Worm (Caenorhabditis elegans) whole organism, L4 larva: ENCODE data around the gene eif-2Balpha.

Source experiments
- F10B5.3 ChIP-seq: sonication (generic microtip); optimal IDR thresholded peaks from 2 replicates; lab custom pipeline; 2016; ENCODE audit warnings: mild to moderate bottlenecking, missing genetic modification characterization, missing compliant biosample characterization
- F44E2.7 ChIP-seq: fragments of 200-800 bp; sonication (Bioruptor generic); IDR thresholded peaks from 2 replicates; pipeline ENCODE4 v2.1.2; 2022; ENCODE audit warnings: missing genetic modification characterization, missing compliant biosample characterization
- Y48G9A.11 ChIP-seq: fragments of 200-800 bp; sonication (Bioruptor generic); IDR thresholded peaks from 2 replicates; pipeline ENCODE4 v1.3.6; 2022; ENCODE audit warnings: missing genetic modification reagents, missing genetic modification characterization, missing compliant biosample characterization
- ZK337.2 ChIP-seq: fragments of 200-800 bp; sonication (Bioruptor generic); IDR thresholded peaks from 2 replicates; pipeline ENCODE4 v1.3.6; 2022; ENCODE audit warnings: missing genetic modification reagents, missing genetic modification characterization, missing compliant biosample characterization
- arid-1 ChIP-seq: fragments of 200-800 bp; sonication (Bioruptor generic); conservative IDR thresholded peaks from 2 replicates; pipeline ENCODE4 v1.3.6; 2022; ENCODE audit warnings: missing genetic modification reagents, missing genetic modification characterization, missing compliant biosample characterization
- ceh-20 ChIP-seq: fragments of 200-800 bp; sonication (Bioruptor generic); IDR thresholded peaks from 2 replicates; pipeline ENCODE4 v1.3.6; 2022; ENCODE audit warnings: missing genetic modification reagents, missing genetic modification characterization, missing compliant biosample characterization
- ceh-62 ChIP-seq: sonication (generic microtip); optimal IDR thresholded peaks from 2 replicates; lab custom pipeline; 2017; ENCODE audit warnings: missing biosample characterization, missing genetic modification characterization
- ces-1 ChIP-seq: fragments of 150-350 bp; sonication (generic microtip); optimal IDR thresholded peaks from 4 replicates; lab custom pipeline; 2014; ENCODE audit warnings: missing biosample characterization, missing genetic modification reagents, missing genetic modification characterization
- cey-2 ChIP-seq: sonication (generic microtip); optimal IDR thresholded peaks from 3 replicates; lab custom pipeline; 2017; ENCODE audit warnings: missing genetic modification characterization, mild to moderate bottlenecking, missing compliant biosample characterization, antibody characterized with exemption, borderline replicate concordance; ENCODE audit not compliant: insufficient read depth
- daf-16 ChIP-seq, 3 experiments: sonication (generic microtip); optimal IDR thresholded peaks; 2 replicates each; lab custom pipeline; 2016 to 2017; ENCODE audit warnings: missing genetic modification characterization in 3 of 3, missing genetic modification reagents in 3 of 3, mild to moderate bottlenecking in 2 of 3, missing compliant biosample characterization in 2 of 3, missing biosample characterization in 1 of 3, moderate library complexity in 1 of 3
- dmd-6 ChIP-seq: fragments of 200-800 bp; sonication (Bioruptor generic); IDR thresholded peaks from 2 replicates; pipeline ENCODE4 v1.3.6; 2022; ENCODE audit warnings: missing genetic modification reagents, missing genetic modification characterization, missing compliant biosample characterization
- dpl-1 ChIP-seq: fragments of 150-350 bp; optimal IDR thresholded peaks from 2 replicates; lab custom pipeline; 2014; ENCODE audit warnings: missing biosample characterization, missing genetic modification reagents, missing genetic modification characterization
- duxl-1 ChIP-seq: sonication (generic microtip); optimal IDR thresholded peaks from 2 replicates; lab custom pipeline; 2016; ENCODE audit warnings: mild to moderate bottlenecking, missing genetic modification characterization, moderate library complexity, missing compliant biosample characterization; ENCODE audit not compliant: poor library complexity
- dve-1 ChIP-seq: sonication (generic microtip); optimal IDR thresholded peaks from 2 replicates; lab custom pipeline; 2017; ENCODE audit warnings: antibody characterized with exemption, mild to moderate bottlenecking, missing genetic modification characterization, missing compliant biosample characterization; ENCODE audit not compliant: insufficient read depth
- fkh-10 ChIP-seq: fragments of 150-350 bp; optimal IDR thresholded peaks from 2 replicates; lab custom pipeline; 2014; ENCODE audit warnings: missing biosample characterization, missing genetic modification reagents, missing genetic modification characterization
- fos-1 ChIP-seq: fragments of 150-350 bp; optimal IDR thresholded peaks from 2 replicates; lab custom pipeline; 2014; ENCODE audit warnings: missing biosample characterization, missing genetic modification characterization
- gei-8 ChIP-seq: fragments of 200-800 bp; sonication (Bioruptor generic); optimal IDR thresholded peaks from 2 replicates; lab custom pipeline; 2018; ENCODE audit warnings: mild to moderate bottlenecking, missing genetic modification characterization, missing compliant biosample characterization
- hif-1 ChIP-seq, 2 experiments: sonication (generic microtip); optimal IDR thresholded peaks; 2 replicates each; lab custom pipeline; 2016 to 2017; ENCODE audit warnings: missing compliant biosample characterization in 2 of 2, missing genetic modification characterization in 2 of 2, missing genetic modification reagents in 2 of 2, missing genotype in 2 of 2, mild to moderate bottlenecking in 1 of 2
- hlh-11 ChIP-seq: fragments of 200-800 bp; sonication (Bioruptor generic); optimal IDR thresholded peaks from 2 replicates; lab custom pipeline; 2018; ENCODE audit warnings: mild to moderate bottlenecking, missing genetic modification characterization, missing compliant biosample characterization
- hlh-30 ChIP-seq: sonication (generic microtip); optimal IDR thresholded peaks from 2 replicates; lab custom pipeline; 2017; ENCODE audit warnings: antibody characterized with exemption, mild to moderate bottlenecking, missing genetic modification characterization, missing compliant biosample characterization; ENCODE audit not compliant: insufficient read depth
- lim-7 ChIP-seq: fragments of 200-800 bp; sonication (Bioruptor generic); IDR thresholded peaks from 2 replicates; pipeline ENCODE4 v1.3.6; 2022; ENCODE audit warnings: missing genetic modification characterization, missing compliant biosample characterization
- lin-15B ChIP-seq: fragments of 150-350 bp; sonication (generic microtip); optimal IDR thresholded peaks from 3 replicates; lab custom pipeline; 2014; ENCODE audit warnings: missing biosample characterization, missing genetic modification characterization
- lin-38 ChIP-seq: fragments of 200-800 bp; sonication (Bioruptor generic); IDR thresholded peaks from 2 replicates; pipeline ENCODE4 v1.3.6; 2022; ENCODE audit warnings: missing genetic modification reagents, missing genetic modification characterization, missing compliant biosample characterization
- lin-39 ChIP-seq: fragments of 150-350 bp; optimal IDR thresholded peaks from 2 replicates; lab custom pipeline; 2014; ENCODE audit warnings: missing biosample characterization, missing genetic modification reagents, missing genetic modification characterization
- lir-3 ChIP-seq: sonication (generic microtip); optimal IDR thresholded peaks from 2 replicates; lab custom pipeline; 2016; ENCODE audit warnings: mild to moderate bottlenecking, missing genetic modification characterization, missing compliant biosample characterization
- lsy-2 ChIP-seq, 2 experiments: fragments of 150-350 bp in 1 of 2; sonication (generic microtip) in 1 of 2; optimal IDR thresholded peaks; 2 replicates each; lab custom pipeline; 2014 to 2017; ENCODE audit warnings: missing biosample characterization in 2 of 2, missing genetic modification characterization in 2 of 2
- mdt-29 ChIP-seq: fragments of 200-800 bp; sonication (Bioruptor generic); IDR thresholded peaks from 2 replicates; pipeline ENCODE4 v1.3.6; 2022; ENCODE audit warnings: missing genetic modification reagents, missing genetic modification characterization, missing compliant biosample characterization
- mep-1 ChIP-seq: fragments of 150-350 bp; sonication (generic microtip); optimal IDR thresholded peaks from 3 replicates; lab custom pipeline; 2014; ENCODE audit warnings: missing biosample characterization, missing genetic modification characterization
- mes-2 ChIP-seq: sonication (generic microtip); optimal IDR thresholded peaks from 2 replicates; lab custom pipeline; 2016; ENCODE audit warnings: missing genotype, mild to moderate bottlenecking, missing genetic modification characterization, missing compliant biosample characterization; ENCODE audit not compliant: poor library complexity, severe bottlenecking
- nhr-10 ChIP-seq: fragments of 150-350 bp; optimal IDR thresholded peaks from 2 replicates; lab custom pipeline; 2014; ENCODE audit warnings: missing biosample characterization, missing genetic modification characterization
- nhr-102 ChIP-seq: sonication (generic microtip); optimal IDR thresholded peaks from 2 replicates; lab custom pipeline; 2016; ENCODE audit warnings: mild to moderate bottlenecking, missing genetic modification characterization, moderate library complexity, missing compliant biosample characterization
- nhr-28 ChIP-seq: fragments of 150-350 bp; optimal IDR thresholded peaks from 2 replicates; lab custom pipeline; 2014; ENCODE audit warnings: missing biosample characterization, missing genetic modification characterization
- nhr-41 ChIP-seq: fragments of 200-800 bp; sonication (Bioruptor generic); IDR thresholded peaks from 2 replicates; pipeline ENCODE4 v1.3.6; 2022; ENCODE audit warnings: missing genetic modification reagents, missing genetic modification characterization, missing compliant biosample characterization
- php-3 ChIP-seq: fragments of 200-800 bp; sonication (Bioruptor generic); IDR thresholded peaks from 2 replicates; pipeline ENCODE4 v1.3.6; 2022; ENCODE audit warnings: missing genetic modification reagents, missing genetic modification characterization, missing compliant biosample characterization
- snpc-1.2 ChIP-seq: fragments of 200-800 bp; sonication (Bioruptor generic); IDR thresholded peaks from 2 replicates; pipeline ENCODE4 v1.3.6; 2022; ENCODE audit warnings: missing genetic modification reagents, missing genetic modification characterization, missing compliant biosample characterization
- snpc-4 ChIP-seq: fragments of 150-350 bp; optimal IDR thresholded peaks from 2 replicates; lab custom pipeline; 2014; ENCODE audit warnings: missing biosample characterization, missing genetic modification characterization
- spr-1 ChIP-seq: sonication (generic microtip); optimal IDR thresholded peaks from 2 replicates; lab custom pipeline; 2016; ENCODE audit warnings: mild to moderate bottlenecking, missing genetic modification characterization, missing compliant biosample characterization
- tag-97 ChIP-seq: fragments of 200-800 bp; sonication (Bioruptor generic); IDR thresholded peaks from 2 replicates; pipeline ENCODE4 v1.3.6; 2022; ENCODE audit warnings: missing genetic modification characterization, missing compliant biosample characterization
- unc-130 ChIP-seq: sonication (generic microtip); optimal IDR thresholded peaks from 2 replicates; lab custom pipeline; 2016; ENCODE audit warnings: missing genetic modification reagents, missing genetic modification characterization, missing compliant biosample characterization
- unc-39 ChIP-seq: sonication (generic microtip); optimal IDR thresholded peaks from 2 replicates; lab custom pipeline; 2017; ENCODE audit warnings: missing biosample characterization, missing genetic modification characterization
- vab-7 ChIP-seq: fragments of 200-800 bp; sonication (Bioruptor generic); IDR thresholded peaks from 2 replicates; pipeline ENCODE4 v1.3.6; 2022; ENCODE audit warnings: missing genetic modification reagents, missing genetic modification characterization, missing compliant biosample characterization
- ztf-7 ChIP-seq: fragments of 150-350 bp; optimal IDR thresholded peaks from 2 replicates; lab custom pipeline; 2014; ENCODE audit warnings: missing biosample characterization, missing genetic modification characterization

Gene eif-2Balpha

DNA sequence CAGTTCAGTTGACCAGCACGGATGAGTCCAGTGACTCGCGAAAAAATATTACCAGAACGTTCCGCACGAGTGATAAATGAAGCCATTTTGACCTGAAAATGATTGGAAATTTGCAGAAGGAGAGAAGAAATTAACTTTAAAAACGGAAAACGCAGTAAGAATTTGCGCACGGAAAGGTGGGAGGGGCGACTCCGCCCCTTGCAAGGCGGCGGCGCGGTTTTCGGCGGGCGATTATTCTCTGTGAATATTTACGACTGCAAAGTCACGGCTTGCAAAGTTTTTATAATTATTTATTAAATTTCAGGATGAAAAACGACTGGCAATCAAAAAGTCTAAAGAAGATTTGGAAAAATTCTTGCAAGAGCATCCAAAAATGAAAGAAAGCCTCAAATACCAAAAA is 19.3 kb upstream of the eif-2Balpha start, which contains the start of gene mrps-23:
TSS of gene mrps-23 (minus strand) at position 92 of the 400 bp plus-strand sequence.
- TF ChIP-seq mes-2 (tag; lab: Kevin White, UChicago) (peak; percentile 60), F10B5.3 (tag; lab: Kevin White, UChicago) (no peak), daf-16 (GFP tag; optimal IDR thresholded peaks at IDR 0.05; lab: Kevin White, UChicago) (no peak), daf-16 (tag; optimal IDR thresholded peaks at IDR 0.05; lab: Kevin White, UChicago) (peak; percentile 5), fkh-10 (GFP tag; lab: Kevin White, UChicago) (no peak), spr-1 (tag; lab: Kevin White, UChicago) (peak; percentile 12), dve-1 (tag; lab: Kevin White, UChicago) (peak; percentile 11), cey-2 (tag; lab: Kevin White, UChicago) (no peak), gei-8 (GFP tag; lab: Kevin White, UChicago) (no peak), lin-39 (tag; lab: Kevin White, UChicago) (no peak), ces-1 (no peak), hlh-30 (tag; lab: Kevin White, UChicago) (no peak), tag-97 (GFP tag; lab: Robert Waterston, UW) (no peak), dpl-1 (peak; percentile 14), nhr-28 (tag; lab: Kevin White, UChicago) (no peak), lsy-2 (tag; optimal IDR thresholded peaks at IDR 0.05; lab: Kevin White, UChicago) (peak in 1 of 2 experiments; percentile 42), lin-38 (GFP tag; lab: Robert Waterston, UW) (peak; percentile 41), ceh-20 (no peak), hlh-11 (tag; lab: Kevin White, UChicago) (peak; percentile 4)

ce11 chrIII:9525252-9525651 is 17.7 kb upstream of the eif-2Balpha start, which contains the start of gene trpp-3:
TSS of gene trpp-3 (plus strand) at chrIII:9525552.
- TF ChIP-seq spr-1 (tag; lab: Kevin White, UChicago) (no peak), unc-130 (GFP tag; lab: Kevin White, UChicago) (no peak), snpc-1.2 (GFP tag; lab: Robert Waterston, UW) (no peak)

DNA sequence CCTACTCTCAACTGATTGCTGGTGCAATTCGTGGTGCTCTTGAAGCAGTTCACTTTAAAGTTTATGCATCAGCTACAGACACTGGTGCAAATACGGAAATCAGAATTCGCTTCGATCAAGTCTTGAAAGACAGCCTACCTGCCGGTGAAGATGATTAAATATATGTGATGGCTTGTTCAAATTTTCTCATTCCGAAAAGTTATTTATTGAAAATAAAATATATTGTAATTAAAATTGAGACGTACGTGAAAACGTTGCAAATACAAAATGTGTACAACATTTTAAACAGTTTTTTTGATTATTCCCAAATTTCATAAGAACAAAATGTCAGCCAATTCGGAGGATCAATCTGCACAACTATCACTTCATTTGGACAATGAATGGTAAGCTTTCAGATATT is 16.1 kb upstream of the eif-2Balpha start, which contains the start of gene ZK1098.6:
TSS of gene ZK1098.6 (plus strand) at position 301 of the 400 bp plus-strand sequence.
- TF ChIP-seq php-3 (GFP tag; lab: Robert Waterston, UW), result no peak
- no peak for TF ChIP-seq arid-1 (GFP tag; lab: Robert Waterston, UW)
- no peak for TF ChIP-seq tag-97 (GFP tag; lab: Robert Waterston, UW)
- no peak for TF ChIP-seq duxl-1 (tag; lab: Kevin White, UChicago)
- TF ChIP-seq snpc-1.2 (GFP tag; lab: Robert Waterston, UW), result no peak

- no peak for TF ChIP-seq hlh-11 (tag; lab: Kevin White, UChicago)
- peak; percentile 18 for TF ChIP-seq dve-1 (tag; lab: Kevin White, UChicago)
- TF ChIP-seq lin-15B (tag; lab: Kevin White, UChicago), result no peak
- TF ChIP-seq hif-1 (tag; optimal IDR thresholded peaks at IDR 0.05; lab: Kevin White, UChicago), result peak in 1 of 2 experiments; percentile 50
- TF ChIP-seq nhr-102 (tag; lab: Kevin White, UChicago), result no peak
- TF ChIP-seq nhr-10 (tag; lab: Kevin White, UChicago), result no peak
- TF ChIP-seq mdt-29 (GFP tag; lab: Robert Waterston, UW), result no peak
- TF ChIP-seq lim-7 (GFP tag; lab: Robert Waterston, UW), result no peak
- TF ChIP-seq dmd-6 (GFP tag; lab: Robert Waterston, UW), result no peak
- TF ChIP-seq lin-38 (GFP tag; lab: Robert Waterston, UW), result peak; percentile 51
- no peak for TF ChIP-seq arid-1 (GFP tag; lab: Robert Waterston, UW)
- peak; percentile 68 for TF ChIP-seq hlh-30 (tag; lab: Kevin White, UChicago)
- no peak for TF ChIP-seq lir-3 (tag; lab: Kevin White, UChicago)
- TF ChIP-seq unc-39 (tag; lab: Kevin White, UChicago), result no peak
- TF ChIP-seq nhr-28 (tag; lab: Kevin White, UChicago), result no peak
- no peak for TF ChIP-seq duxl-1 (tag; lab: Kevin White, UChicago)
- no peak for TF ChIP-seq nhr-41 (GFP tag; lab: Robert Waterston, UW)
- TF ChIP-seq fos-1 (tag; lab: Kevin White, UChicago), result no peak
- TF ChIP-seq F44E2.7 (GFP tag; lab: Robert Waterston, UW), result no peak
- peak in 1 of 2 experiments; percentile 62 for TF ChIP-seq lsy-2 (tag; optimal IDR thresholded peaks at IDR 0.05; lab: Kevin White, UChicago)
- TF ChIP-seq ceh-62 (tag; lab: Kevin White, UChicago), result no peak
- TF ChIP-seq dpl-1, result peak; percentile 37
- TF ChIP-seq snpc-4 (tag; lab: Kevin White, UChicago), result no peak
- TF ChIP-seq Y48G9A.11 (GFP tag; lab: Robert Waterston, UW), result no peak
- no peak for TF ChIP-seq ZK337.2 (GFP tag; lab: Robert Waterston, UW)
- no peak for TF ChIP-seq vab-7 (GFP tag; lab: Robert Waterston, UW)
- peak; percentile 11 for TF ChIP-seq mep-1 (tag; lab: Kevin White, UChicago)
- no peak for TF ChIP-seq ztf-7 (tag; lab: Kevin White, UChicago)
Measured at ce11 chrIII:9528824-9529223, 14.1 kb upstream of the eif-2Balpha start, which contains the start of gene ZK1098.2. TSS of gene ZK1098.2 (plus strand) at chrIII:9529159.
